Worm (Caenorhabditis elegans): ENCODE results near the gene nsy-1.

ce11 chrII:5040631-5041156 lies 18.1 kb downstream of the nsy-1 start, which contains the start of gene F33G12.7:
- TF ChIP-seq ceh-16 (tag; optimal IDR thresholded peaks at IDR 0.05) = no peak
- TF ChIP-seq blmp-1 (tag; optimal IDR thresholded peaks at IDR 0.05; ENCODE audit: insufficient read depth) = no peak
- TF ChIP-seq elt-1 (tag; optimal IDR thresholded peaks at IDR 0.05) = no peak
- TF ChIP-seq ceh-82 (tag; optimal IDR thresholded peaks at IDR 0.05) = no peak
- TF ChIP-seq lsy-2 (tag; optimal IDR thresholded peaks at IDR 0.05) = peak in 1 of 2 experiments; percentile 7
- TF ChIP-seq alr-1 (tag; optimal IDR thresholded peaks at IDR 0.05) = no peak
- no peak for TF ChIP-seq ztf-1 (GFP tag; conservative IDR thresholded peaks at IDR 0.05)
- no peak for TF ChIP-seq nhr-12 (tag; optimal IDR thresholded peaks at IDR 0.05)
- TF ChIP-seq nhr-11 (tag; optimal IDR thresholded peaks at IDR 0.05) = no peak
- TF ChIP-seq Y55F3AM.14 (GFP tag; optimal IDR thresholded peaks at IDR 0.05) = no peak
- no peak for TF ChIP-seq nhr-25 (tag; optimal IDR thresholded peaks at IDR 0.05)
- no peak for TF ChIP-seq ama-1 (optimal IDR thresholded peaks at IDR 0.05)
- no peak for TF ChIP-seq sem-4 (tag; optimal IDR thresholded peaks at IDR 0.05)
- no peak for TF ChIP-seq unc-62 (GFP tag; optimal IDR thresholded peaks at IDR 0.05)

All from whole organism, L2 larva.